Worm (Caenorhabditis elegans) whole organism, L3 larva: ENCODE measurements around the gene F41F3.1.

ENCODE experiments used
- ama-1 ChIP-seq: fragments of 150-350 bp; optimal IDR thresholded peaks from 2 replicates; lab custom pipeline; 2018
- mdl-1 ChIP-seq: fragments of 150-350 bp; optimal IDR thresholded peaks from 2 replicates; lab custom pipeline; 2014; ENCODE audit warnings: missing biosample characterization, missing genetic modification characterization
- nfya-1 ChIP-seq: sonication (generic microtip); optimal IDR thresholded peaks from 2 replicates; lab custom pipeline; 2017; ENCODE audit warnings: missing genetic modification characterization, mild to moderate bottlenecking, missing compliant biosample characterization, antibody characterized with exemption, moderate library complexity; ENCODE audit not compliant: insufficient read depth
- nhr-12 ChIP-seq: fragments of 150-350 bp; optimal IDR thresholded peaks from 2 replicates; lab custom pipeline; 2014; ENCODE audit warnings: missing biosample characterization, missing genetic modification characterization
- ztf-4 ChIP-seq: fragments of 150-350 bp; optimal IDR thresholded peaks from 2 replicates; lab custom pipeline; 2014; ENCODE audit warnings: missing biosample characterization, missing genetic modification characterization

ce11 chrV:4672487-4672886 is 18.1 kb downstream of the F41F3.1 start, which contains the start of gene K03B4.9:
- no peak for TF ChIP-seq ama-1
- TF ChIP-seq ztf-4 (tag; lab: Kevin White, UChicago) = no peak
- no peak for TF ChIP-seq nhr-12
- TF ChIP-seq nfya-1 = no peak
- TF ChIP-seq mdl-1 (tag; lab: Kevin White, UChicago) = no peak
